Worm (Caenorhabditis elegans) whole organism, L3 larva: ENCODE measurements around the gene Y57G11B.3.

Experiments
- R02D3.7 ChIP-seq: fragments of 150-350 bp; optimal IDR thresholded peaks from 2 replicates; lab custom pipeline; 2014; ENCODE audit warnings: missing biosample characterization, missing genetic modification characterization
- ZK546.5 ChIP-seq: sonication (generic microtip); optimal IDR thresholded peaks from 2 replicates; lab custom pipeline; 2017; ENCODE audit warnings: missing biosample characterization, missing genetic modification characterization
- aly-2 ChIP-seq: fragments of 150-350 bp; optimal IDR thresholded peaks from 2 replicates; lab custom pipeline; 2014; ENCODE audit warnings: missing biosample characterization, missing genetic modification characterization
- ama-1 ChIP-seq: fragments of 150-350 bp; optimal IDR thresholded peaks from 2 replicates; lab custom pipeline; 2018
- ceh-28 ChIP-seq: fragments of 150-350 bp; optimal IDR thresholded peaks from 2 replicates; lab custom pipeline; 2014; ENCODE audit warnings: missing biosample characterization, missing genetic modification reagents, missing genetic modification characterization
- ceh-9 ChIP-seq: sonication (generic microtip); optimal IDR thresholded peaks from 2 replicates; lab custom pipeline; 2018; ENCODE audit warnings: missing biosample characterization, missing genetic modification characterization
- daf-12 ChIP-seq: fragments of 150-350 bp; optimal IDR thresholded peaks from 2 replicates; lab custom pipeline; 2014; ENCODE audit warnings: missing biosample characterization, missing genetic modification reagents, missing genetic modification characterization
- egl-27 ChIP-seq: sonication (generic microtip); optimal IDR thresholded peaks from 4 replicates; lab custom pipeline; 2017; ENCODE audit warnings: missing biosample characterization, missing genetic modification reagents, missing genetic modification characterization
- egl-5 ChIP-seq: fragments of 150-350 bp; optimal IDR thresholded peaks from 2 replicates; lab custom pipeline; 2017; ENCODE audit warnings: missing biosample characterization, missing genetic modification reagents, missing genetic modification characterization, inconsistent platforms
- elt-1 ChIP-seq: fragments of 150-350 bp; optimal IDR thresholded peaks from 2 replicates; lab custom pipeline; 2014; ENCODE audit warnings: missing biosample characterization, missing genetic modification characterization
- elt-2 ChIP-seq: sonication (generic microtip); optimal IDR thresholded peaks from 2 replicates; lab custom pipeline; 2016; ENCODE audit warnings: missing genetic modification reagents, mild to moderate bottlenecking, missing genetic modification characterization, missing compliant biosample characterization
- elt-3 ChIP-seq, 3 experiments: fragments of 150-350 bp in 1 of 3; sonication (generic microtip) in 2 of 3; optimal IDR thresholded peaks; 2 replicates in 2 of 3; 4 replicates in 1 of 3; lab custom pipeline; 2014 to 2017; ENCODE audit warnings: missing biosample characterization in 3 of 3, missing genetic modification characterization in 3 of 3
- eor-1 ChIP-seq, 2 experiments: fragments of 150-350 bp; optimal IDR thresholded peaks; 2 replicates each; lab custom pipeline; 2014 to 2018; ENCODE audit warnings: missing biosample characterization in 2 of 2, missing genetic modification characterization in 2 of 2
- fkh-10 ChIP-seq: sonication (generic microtip); optimal IDR thresholded peaks from 2 replicates; lab custom pipeline; 2017; ENCODE audit warnings: missing biosample characterization, missing genetic modification reagents, missing genetic modification characterization
- fkh-2 ChIP-seq: fragments of 150-350 bp; optimal IDR thresholded peaks from 2 replicates; lab custom pipeline; 2014; ENCODE audit warnings: missing biosample characterization, missing genetic modification reagents, missing genetic modification characterization
- fos-1 ChIP-seq: fragments of 150-350 bp; optimal IDR thresholded peaks from 2 replicates; lab custom pipeline; 2014; ENCODE audit warnings: missing biosample characterization, missing genetic modification characterization
- hmg-11 ChIP-seq: sonication (generic microtip); optimal IDR thresholded peaks from 2 replicates; lab custom pipeline; 2016; ENCODE audit warnings: missing genetic modification characterization, missing compliant biosample characterization
- jun-1 ChIP-seq: fragments of 150-350 bp; optimal IDR thresholded peaks from 2 replicates; lab custom pipeline; 2014; ENCODE audit warnings: missing biosample characterization, missing genetic modification reagents, missing genetic modification characterization
- lin-15B ChIP-seq: fragments of 150-350 bp; optimal IDR thresholded peaks from 2 replicates; lab custom pipeline; 2014; ENCODE audit warnings: missing biosample characterization, missing genetic modification characterization
- lsy-12 ChIP-seq: sonication (generic microtip); optimal IDR thresholded peaks from 2 replicates; lab custom pipeline; 2016; ENCODE audit warnings: mild to moderate bottlenecking, missing genetic modification characterization, missing compliant biosample characterization
- mdl-1 ChIP-seq: fragments of 150-350 bp; optimal IDR thresholded peaks from 2 replicates; lab custom pipeline; 2014; ENCODE audit warnings: missing biosample characterization, missing genetic modification characterization
- mml-1 ChIP-seq: fragments of 150-350 bp; sonication (generic microtip); optimal IDR thresholded peaks from 3 replicates; lab custom pipeline; 2014; ENCODE audit warnings: missing biosample characterization, missing genetic modification characterization
- nfya-1 ChIP-seq: sonication (generic microtip); optimal IDR thresholded peaks from 2 replicates; lab custom pipeline; 2017; ENCODE audit warnings: missing genetic modification characterization, mild to moderate bottlenecking, missing compliant biosample characterization, antibody characterized with exemption, moderate library complexity; ENCODE audit not compliant: insufficient read depth
- nhr-11 ChIP-seq: fragments of 150-350 bp; optimal IDR thresholded peaks from 2 replicates; lab custom pipeline; 2014; ENCODE audit warnings: missing biosample characterization, missing genetic modification characterization
- nhr-12 ChIP-seq: fragments of 150-350 bp; optimal IDR thresholded peaks from 2 replicates; lab custom pipeline; 2014; ENCODE audit warnings: missing biosample characterization, missing genetic modification characterization
- nhr-23 ChIP-seq: fragments of 150-350 bp; optimal IDR thresholded peaks from 2 replicates; lab custom pipeline; 2014; ENCODE audit warnings: missing biosample characterization, missing genetic modification reagents, missing genetic modification characterization
- nhr-237 ChIP-seq: fragments of 150-350 bp; optimal IDR thresholded peaks from 2 replicates; lab custom pipeline; 2014; ENCODE audit warnings: missing biosample characterization, missing genetic modification characterization
- nhr-25 ChIP-seq: sonication (generic microtip); optimal IDR thresholded peaks from 2 replicates; lab custom pipeline; 2017; ENCODE audit warnings: missing biosample characterization, missing genetic modification characterization
- nhr-28 ChIP-seq: fragments of 150-350 bp; optimal IDR thresholded peaks from 2 replicates; lab custom pipeline; 2014; ENCODE audit warnings: missing biosample characterization, missing genetic modification characterization
- nhr-43 ChIP-seq: sonication (generic microtip); optimal IDR thresholded peaks from 2 replicates; lab custom pipeline; 2016; ENCODE audit warnings: mild to moderate bottlenecking, missing genetic modification characterization, missing compliant biosample characterization; ENCODE audit not compliant: poor library complexity, severe bottlenecking
- nhr-67 ChIP-seq: fragments of 150-350 bp; optimal IDR thresholded peaks from 2 replicates; lab custom pipeline; 2014; ENCODE audit warnings: missing biosample characterization, missing genetic modification characterization
- nhr-76 ChIP-seq: fragments of 150-350 bp; sonication (generic microtip); optimal IDR thresholded peaks from 5 replicates; lab custom pipeline; 2014; ENCODE audit warnings: missing biosample characterization, missing genetic modification characterization
- nhr-77 ChIP-seq: fragments of 150-350 bp; optimal IDR thresholded peaks from 2 replicates; lab custom pipeline; 2014; ENCODE audit warnings: missing biosample characterization, missing genetic modification characterization
- pha-4 ChIP-seq: fragments of 150-350 bp; optimal IDR thresholded peaks from 2 replicates; lab custom pipeline; 2014; ENCODE audit warnings: missing biosample characterization, missing genetic modification reagents, missing genetic modification characterization
- pqm-1 ChIP-seq: fragments of 150-350 bp; optimal IDR thresholded peaks from 2 replicates; lab custom pipeline; 2017; ENCODE audit warnings: missing biosample characterization, missing genetic modification characterization, inconsistent platforms
- sea-2 ChIP-seq: fragments of 150-350 bp; sonication (generic microtip); optimal IDR thresholded peaks from 4 replicates; lab custom pipeline; 2014; ENCODE audit warnings: missing biosample characterization, missing genetic modification reagents, missing genetic modification characterization
- skn-1 ChIP-seq: fragments of 150-350 bp; optimal IDR thresholded peaks from 2 replicates; lab custom pipeline; 2014; ENCODE audit warnings: missing biosample characterization, missing genetic modification characterization
- snpc-4 ChIP-seq: fragments of 150-350 bp; optimal IDR thresholded peaks from 2 replicates; lab custom pipeline; 2014; ENCODE audit warnings: missing biosample characterization, missing genetic modification characterization
- tbx-2 ChIP-seq: sonication (generic microtip); optimal IDR thresholded peaks from 2 replicates; lab custom pipeline; 2016; ENCODE audit warnings: mild to moderate bottlenecking, missing genetic modification characterization, missing compliant biosample characterization
- unc-39 ChIP-seq: sonication (generic microtip); optimal IDR thresholded peaks from 4 replicates; lab custom pipeline; 2017; ENCODE audit warnings: missing biosample characterization, missing genetic modification characterization
- unc-62 ChIP-seq: fragments of 150-350 bp; sonication (generic microtip); optimal IDR thresholded peaks from 4 replicates; lab custom pipeline; 2014; ENCODE audit warnings: missing biosample characterization, missing genetic modification reagents, missing genetic modification characterization
- zag-1 ChIP-seq: fragments of 150-350 bp; optimal IDR thresholded peaks from 2 replicates; lab custom pipeline; 2014; ENCODE audit warnings: missing biosample characterization, missing genetic modification characterization
- ztf-11 ChIP-seq: fragments of 150-350 bp; optimal IDR thresholded peaks from 2 replicates; lab custom pipeline; 2014; ENCODE audit warnings: missing biosample characterization, missing genetic modification characterization
- ztf-4 ChIP-seq: fragments of 150-350 bp; optimal IDR thresholded peaks from 2 replicates; lab custom pipeline; 2014; ENCODE audit warnings: missing biosample characterization, missing genetic modification characterization

The Y57G11B.3 gene

DNA sequence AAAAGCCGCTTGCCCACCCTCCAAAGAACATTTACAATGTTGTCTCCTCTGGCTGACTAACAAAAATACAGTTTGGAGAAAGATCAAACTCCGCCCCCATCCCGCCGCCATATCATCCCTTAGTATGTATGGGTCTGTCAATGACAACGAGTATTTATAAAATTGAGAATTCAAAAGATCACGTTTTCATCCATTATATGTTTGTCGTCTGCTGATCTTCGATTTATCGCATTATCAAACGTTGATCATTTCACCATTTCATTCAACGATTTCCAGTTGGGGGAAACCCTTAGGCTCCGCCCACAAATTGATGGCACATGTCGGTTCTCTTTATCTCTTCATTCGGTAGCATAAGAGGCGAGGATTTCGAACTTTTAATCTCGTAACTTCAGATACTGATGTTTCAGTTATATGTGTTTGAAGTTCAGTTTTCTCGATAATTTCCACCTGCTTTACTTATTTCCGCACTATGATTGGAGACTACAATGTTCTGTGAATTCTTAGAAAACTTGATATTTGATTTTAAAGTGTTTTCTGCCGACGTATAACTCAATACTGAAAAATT is 40.1 kb upstream of the Y57G11B.3 start:
- TF ChIP-seq nhr-23 (tag; lab: Kevin White, UChicago) (peak; percentile 83), snpc-4 (no peak), nhr-67 (no peak), R02D3.7 (tag; lab: Kevin White, UChicago) (peak; percentile 8), ztf-11 (tag; lab: Kevin White, UChicago) (no peak), nhr-43 (tag; lab: Kevin White, UChicago) (peak; percentile 91), nhr-76 (tag; lab: Kevin White, UChicago) (no peak), fkh-2 (no peak), mdl-1 (no peak), pha-4 (peak; percentile 1), egl-27 (tag; lab: Kevin White, UChicago) (no peak), aly-2 (tag; lab: Kevin White, UChicago) (no peak), lin-15B (tag; lab: Kevin White, UChicago) (no peak), unc-62 (GFP tag; lab: Kevin White, UChicago) (peak; percentile 0), zag-1 (tag; lab: Kevin White, UChicago) (no peak), unc-39 (no peak), ztf-4 (tag; lab: Kevin White, UChicago) (peak; percentile 44), lsy-12 (tag; lab: Kevin White, UChicago) (no peak), pqm-1 (no peak), tbx-2 (tag; lab: Kevin White, UChicago) (peak; percentile 23), nhr-28 (tag; lab: Kevin White, UChicago) (no peak), nfya-1 (peak; percentile 42), nhr-25 (tag; lab: Kevin White, UChicago) (peak; percentile 65), mml-1 (no peak), elt-1 (no peak), elt-3 (tag; optimal IDR thresholded peaks at IDR 0.05; lab: Kevin White, UChicago) (peak; percentile 55 to 82 (median 69)), nhr-77 (tag; lab: Kevin White, UChicago) (no peak), ZK546.5 (tag; lab: Kevin White, UChicago) (no peak), ceh-9 (no peak), skn-1 (tag; lab: Kevin White, UChicago) (no peak), jun-1 (tag; lab: Kevin White, UChicago) (no peak), fkh-10 (GFP tag; lab: Kevin White, UChicago) (no peak), eor-1 (tag; optimal IDR thresholded peaks at IDR 0.05; lab: Kevin White, UChicago) (no peak), hmg-11 (tag; lab: Kevin White, UChicago) (no peak), nhr-237 (tag; lab: Kevin White, UChicago) (no peak), elt-2 (tag; lab: Kevin White, UChicago) (peak; percentile 11), daf-12 (no peak), nhr-11 (peak; percentile 65), ama-1 (peak; percentile 84), sea-2 (GFP tag; lab: Kevin White, UChicago) (no peak), nhr-12 (tag; lab: Kevin White, UChicago) (no peak), fos-1 (no peak), ceh-28 (tag; lab: Kevin White, UChicago) (no peak), egl-5 (no peak)
- TF ChIP-seq, all 47 proteins: peak for 13

DNA sequence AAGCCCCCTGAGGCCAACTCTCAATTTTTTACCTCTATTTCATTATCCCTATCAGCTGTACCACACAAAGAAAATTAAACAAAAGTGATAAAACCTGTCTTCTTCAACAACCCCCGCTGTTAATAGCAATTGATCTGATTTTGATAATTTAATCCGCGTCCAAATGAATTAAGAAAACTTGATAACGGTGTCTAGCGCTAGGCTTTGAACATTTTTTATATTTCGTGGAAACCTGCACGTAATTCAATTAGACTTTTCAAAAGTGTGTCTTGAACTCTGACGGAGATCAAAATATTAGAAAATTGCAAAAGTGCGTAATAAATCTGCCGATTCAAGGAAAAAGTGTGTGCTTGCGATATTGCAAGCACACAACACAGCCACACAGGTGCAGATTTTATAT is 39.2 kb upstream of the Y57G11B.3 start:
- no peak for TF ChIP-seq pha-4
- peak; percentile 6 for TF ChIP-seq nhr-23 (tag; lab: Kevin White, UChicago)
- peak; percentile 72 for TF ChIP-seq nhr-43 (tag; lab: Kevin White, UChicago)
